Fruit fly (Drosophila melanogaster) whole organism, embryonic: ENCODE data around the gene vers.

ENCODE experiments used
- CG10366 ChIP-seq: fragments of 200-800 bp; sonication (Bioruptor generic); IDR thresholded peaks from 2 replicates; pipeline ENCODE4 v1.3.6; 2022; ENCODE audit warnings: missing biosample characterization, missing genetic modification characterization
- CG11398 ChIP-seq: fragments of 200-800 bp; sonication (Bioruptor generic); optimal IDR thresholded peaks from 2 replicates; lab custom pipeline; 2016; ENCODE audit warnings: missing biosample characterization, missing genetic modification characterization
- CG12071 ChIP-seq: fragments of 200-800 bp; sonication (Bioruptor generic); optimal IDR thresholded peaks from 3 replicates; lab custom pipeline; 2018; ENCODE audit warnings: missing biosample characterization, mild to moderate bottlenecking, missing genetic modification characterization
- CG12219 ChIP-seq: fragments of 200-800 bp; sonication (Bioruptor generic); optimal IDR thresholded peaks from 3 replicates; lab custom pipeline; 2018; ENCODE audit warnings: missing biosample characterization, mild to moderate bottlenecking, missing genetic modification characterization
- CG12299 ChIP-seq: fragments of 200-800 bp; sonication (Bioruptor generic); optimal IDR thresholded peaks from 2 replicates; lab custom pipeline; 2018; ENCODE audit warnings: missing biosample characterization, mild to moderate bottlenecking, missing genetic modification characterization
- CG13123 ChIP-seq: fragments of 200-800 bp; sonication (Bioruptor generic); optimal IDR thresholded peaks from 2 replicates; lab custom pipeline; 2016; ENCODE audit warnings: missing biosample characterization, missing genetic modification characterization
- CG1647 ChIP-seq: fragments of 200-800 bp; sonication (Bioruptor generic); optimal IDR thresholded peaks from 3 replicates; lab custom pipeline; 2016; ENCODE audit warnings: missing biosample characterization, missing genetic modification characterization
- CG16815 ChIP-seq: fragments of 200-800 bp; sonication (Bioruptor generic); optimal IDR thresholded peaks from 3 replicates; lab custom pipeline; 2017; ENCODE audit warnings: missing biosample characterization, mild to moderate bottlenecking, missing genetic modification characterization
- CG18619 ChIP-seq: fragments of 200-800 bp; sonication (Bioruptor generic); optimal IDR thresholded peaks from 3 replicates; lab custom pipeline; 2017; ENCODE audit warnings: missing biosample characterization, mild to moderate bottlenecking, missing genetic modification characterization
- CG2129 ChIP-seq: fragments of 200-800 bp; sonication (Bioruptor generic); IDR thresholded peaks from 2 replicates; pipeline ENCODE4 v1.3.6; 2022; ENCODE audit warnings: missing biosample characterization, missing genetic modification characterization; ENCODE audit not compliant: partially characterized antibody
- CG2875 ChIP-seq: fragments of 200-800 bp; sonication (Bioruptor generic); optimal IDR thresholded peaks from 2 replicates; lab custom pipeline; 2017; ENCODE audit warnings: missing biosample characterization, mild to moderate bottlenecking, missing genetic modification characterization, missing genetic modification reagents
- CG4328 ChIP-seq: fragments of 200-800 bp; sonication (Bioruptor generic); optimal IDR thresholded peaks from 3 replicates; lab custom pipeline; 2017; ENCODE audit warnings: missing biosample characterization, missing genetic modification reagents, missing genetic modification characterization
- CG4360 ChIP-seq: fragments of 200-800 bp; sonication (Bioruptor generic); IDR thresholded peaks from 2 replicates; pipeline ENCODE4 v1.3.6; 2022; ENCODE audit warnings: missing biosample characterization, missing genetic modification characterization
- CG43689 ChIP-seq: fragments of 200-800 bp; sonication (Bioruptor generic); IDR thresholded peaks from 2 replicates; pipeline ENCODE4 v1.3.6; 2022; ENCODE audit warnings: missing biosample characterization, missing genetic modification characterization
- CG5245 ChIP-seq: fragments of 200-800 bp; sonication (Bioruptor generic); optimal IDR thresholded peaks from 3 replicates; lab custom pipeline; 2016; ENCODE audit warnings: missing biosample characterization, missing genetic modification characterization
- CG6854 ChIP-seq: fragments of 200-800 bp; sonication (Bioruptor generic); optimal IDR thresholded peaks from 3 replicates; lab custom pipeline; 2017; ENCODE audit warnings: missing biosample characterization, mild to moderate bottlenecking, missing genetic modification characterization
- CG7839 ChIP-seq: fragments of 200-800 bp; sonication (Bioruptor generic); optimal IDR thresholded peaks from 3 replicates; lab custom pipeline; 2018; ENCODE audit warnings: missing biosample characterization, mild to moderate bottlenecking, missing genetic modification characterization, moderate library complexity
- CG8290 ChIP-seq, 3 experiments: fragments of 200-800 bp; sonication (Bioruptor generic); optimal IDR thresholded peaks; 2 replicates each; lab custom pipeline; 2016 to 2019; ENCODE audit warnings: missing biosample characterization in 3 of 3, missing genetic modification characterization in 3 of 3, mild to moderate bottlenecking in 2 of 3, moderate library complexity in 1 of 3
- CG8765 ChIP-seq: fragments of 200-800 bp; sonication (Bioruptor generic); IDR thresholded peaks from 2 replicates; pipeline ENCODE4 v1.3.6; 2022; ENCODE audit warnings: missing biosample characterization, missing genetic modification characterization
- CG9876 ChIP-seq: fragments of 200-800 bp; sonication (Bioruptor generic); optimal IDR thresholded peaks from 2 replicates; lab custom pipeline; 2016; ENCODE audit warnings: missing biosample characterization, missing genetic modification characterization
- CG9932 ChIP-seq: fragments of 200-800 bp; sonication (Bioruptor generic); IDR thresholded peaks from 2 replicates; pipeline ENCODE4 v1.3.6; 2022; ENCODE audit warnings: missing biosample characterization, missing genetic modification characterization
- CoRest ChIP-seq: fragments of 200-800 bp; sonication (Bioruptor generic); optimal IDR thresholded peaks from 3 replicates; lab custom pipeline; 2018; ENCODE audit warnings: missing biosample characterization, mild to moderate bottlenecking, missing genetic modification characterization, moderate library complexity
- D ChIP-seq, 2 experiments: fragments of 200-800 bp in 1 of 2; fragments of >200 bp in 1 of 2; sonication (Bioruptor generic) in 1 of 2; optimal IDR thresholded peaks; 2 replicates in 1 of 2; 3 replicates in 1 of 2; lab custom pipeline; 2017; ENCODE audit warnings: mild to moderate bottlenecking in 1 of 2, missing biosample characterization in 1 of 2, missing genetic modification characterization in 1 of 2, missing genetic modification reagents in 1 of 2
- Dad ChIP-seq: fragments of 200-800 bp; sonication (Bioruptor generic); optimal IDR thresholded peaks from 3 replicates; lab custom pipeline; 2016; ENCODE audit warnings: missing biosample characterization, missing genetic modification characterization
- Dbx ChIP-seq: fragments of 200-800 bp; sonication (Bioruptor generic); IDR thresholded peaks from 3 replicates; pipeline ENCODE4 v1.3.6; 2022; ENCODE audit warnings: missing biosample characterization, missing genetic modification characterization
- Fer1 ChIP-seq: fragments of 200-800 bp; sonication (Bioruptor generic); optimal IDR thresholded peaks from 2 replicates; lab custom pipeline; 2017; ENCODE audit warnings: missing biosample characterization, mild to moderate bottlenecking, missing genetic modification characterization
- HLH4C ChIP-seq: fragments of 200-800 bp; sonication (Bioruptor generic); IDR thresholded peaks from 3 replicates; pipeline ENCODE4 v1.3.6; 2022; ENCODE audit warnings: missing biosample characterization, missing genetic modification characterization; ENCODE audit not compliant: partially characterized antibody
- Hand ChIP-seq: fragments of 200-800 bp; sonication (Bioruptor generic); optimal IDR thresholded peaks from 2 replicates; lab custom pipeline; 2017; ENCODE audit warnings: mild to moderate bottlenecking, missing biosample characterization, missing genetic modification reagents, missing genetic modification characterization
- HmgD ChIP-seq: fragments of 200-800 bp; sonication (Bioruptor generic); optimal IDR thresholded peaks from 3 replicates; lab custom pipeline; 2016; ENCODE audit warnings: missing biosample characterization, missing genetic modification characterization
- Hr51 ChIP-seq, 2 experiments: fragments of 200-800 bp; sonication (Bioruptor generic); optimal IDR thresholded peaks; 2 replicates in 1 of 2; 3 replicates in 1 of 2; lab custom pipeline; 2016 to 2018; ENCODE audit warnings: missing biosample characterization in 2 of 2, missing genetic modification characterization in 2 of 2, mild to moderate bottlenecking in 1 of 2, moderate library complexity in 1 of 2
- Lhr ChIP-seq: fragments of 200-800 bp; sonication (Bioruptor generic); optimal IDR thresholded peaks from 3 replicates; lab custom pipeline; 2017; ENCODE audit warnings: mild to moderate bottlenecking, missing biosample characterization, missing genetic modification reagents, missing genetic modification characterization
- Lim3 ChIP-seq: fragments of 200-800 bp; sonication (Bioruptor generic); IDR thresholded peaks from 2 replicates; pipeline ENCODE4 v1.3.6; 2022; ENCODE audit warnings: missing biosample characterization, missing genetic modification characterization
- Mad ChIP-seq: fragments of 200-800 bp; sonication (Bioruptor generic); optimal IDR thresholded peaks from 2 replicates; lab custom pipeline; 2016; ENCODE audit warnings: missing biosample characterization, missing genetic modification characterization
- Pdp1 ChIP-seq, 2 experiments: fragments of 200-800 bp; sonication (Bioruptor generic); optimal IDR thresholded peaks; 3 replicates each; lab custom pipeline; 2016; ENCODE audit warnings: missing biosample characterization in 2 of 2, missing genetic modification characterization in 2 of 2, mild to moderate bottlenecking in 1 of 2, moderate library complexity in 1 of 2
- Sin3A ChIP-seq: fragments of >200 bp; optimal IDR thresholded peaks from 2 replicates; lab custom pipeline; 2018
- Ssrp ChIP-seq: fragments of 200-800 bp; sonication (Bioruptor generic); optimal IDR thresholded peaks from 2 replicates; lab custom pipeline; 2018; ENCODE audit warnings: missing biosample characterization, mild to moderate bottlenecking, missing genetic modification characterization, moderate library complexity
- Tbp ChIP-seq: fragments of >200 bp; optimal IDR thresholded peaks from 2 replicates; lab custom pipeline; 2018; ENCODE audit warnings: missing biosample characterization, missing genetic modification characterization
- ab ChIP-seq: fragments of 200-800 bp; sonication (Bioruptor generic); optimal IDR thresholded peaks from 2 replicates; lab custom pipeline; 2016; ENCODE audit warnings: missing biosample characterization, missing genetic modification characterization
- ara ChIP-seq: fragments of 200-800 bp; sonication (Bioruptor generic); IDR thresholded peaks from 2 replicates; pipeline ENCODE4 v1.3.6; 2022; ENCODE audit warnings: missing biosample characterization, missing genetic modification characterization
- dmrt99B ChIP-seq: fragments of 200-800 bp; sonication (Bioruptor generic); optimal IDR thresholded peaks from 2 replicates; lab custom pipeline; 2018; ENCODE audit warnings: missing biosample characterization, mild to moderate bottlenecking, missing genetic modification characterization, moderate library complexity
- kni ChIP-seq: fragments of 200-800 bp; sonication (Bioruptor generic); optimal IDR thresholded peaks from 3 replicates; lab custom pipeline; 2017; ENCODE audit warnings: mild to moderate bottlenecking, missing biosample characterization, missing genetic modification reagents, missing genetic modification characterization
- nmo ChIP-seq: fragments of 200-800 bp; sonication (Bioruptor generic); optimal IDR thresholded peaks from 2 replicates; lab custom pipeline; 2018; ENCODE audit warnings: missing biosample characterization, mild to moderate bottlenecking, missing genetic modification characterization, moderate library complexity
- pum ChIP-seq: fragments of 200-800 bp; sonication (Bioruptor generic); optimal IDR thresholded peaks from 2 replicates; lab custom pipeline; 2016; ENCODE audit warnings: missing biosample characterization, missing genetic modification characterization
- scrt ChIP-seq: fragments of 200-800 bp; sonication (Bioruptor generic); optimal IDR thresholded peaks from 2 replicates; lab custom pipeline; 2018; ENCODE audit warnings: missing biosample characterization, mild to moderate bottlenecking, missing genetic modification characterization, moderate library complexity
- trh ChIP-seq: fragments of 200-800 bp; sonication (Bioruptor generic); optimal IDR thresholded peaks from 2 replicates; lab custom pipeline; 2016; ENCODE audit warnings: missing biosample characterization, missing genetic modification characterization
- wdn ChIP-seq: fragments of 200-800 bp; sonication (Bioruptor generic); IDR thresholded peaks from 2 replicates; pipeline ENCODE4 v1.3.6; 2022; ENCODE audit warnings: missing biosample characterization, missing genetic modification characterization
- wek ChIP-seq: fragments of 200-800 bp; sonication (Bioruptor generic); optimal IDR thresholded peaks from 3 replicates; lab custom pipeline; 2018; ENCODE audit warnings: missing biosample characterization, mild to moderate bottlenecking, missing genetic modification characterization, moderate library complexity

vers gene

dm6 chr3L:12090898-12091685 is 24.8 kb upstream of the vers start (continued):
- TF ChIP-seq CG8290 (GFP tag; optimal IDR thresholded peaks at IDR 0.05; lab: Kevin White, UChicago) (no peak), CG8290 (tag; optimal IDR thresholded peaks at IDR 0.05; lab: Kevin White, UChicago) (peak in 1 of 2 experiments; percentile 36), CG18619 (peak; percentile 63), trh (GFP tag; lab: Kevin White, UChicago) (peak; percentile 40), CG1647 (GFP tag; lab: Kevin White, UChicago) (peak; percentile 29), CG9932 (GFP tag; lab: Robert Waterston, UW) (peak; percentile 82), CG11398 (GFP tag; lab: Kevin White, UChicago) (peak; percentile 15), D (optimal IDR thresholded peaks at IDR 0.05; lab: Kevin White, UChicago) (no peak), D (GFP tag; optimal IDR thresholded peaks at IDR 0.05; lab: Kevin White, UChicago) (no peak), Tbp (GFP tag; lab: Kevin White, UChicago) (no peak), HLH4C (no peak), CG13123 (GFP tag; lab: Kevin White, UChicago) (no peak), CG6854 (GFP tag; lab: Kevin White, UChicago) (peak; percentile 13), CG5245 (GFP tag; lab: Kevin White, UChicago) (peak; percentile 44), Lhr (GFP tag; lab: Kevin White, UChicago) (no peak), CG4328 (GFP tag; lab: Kevin White, UChicago) (no peak), Sin3A (lab: Kevin White, UChicago) (no peak), nmo (GFP tag; lab: Kevin White, UChicago) (peak; percentile 59), CG8765 (GFP tag; lab: Robert Waterston, UW) (no peak), CoRest (tag; lab: Kevin White, UChicago) (peak; percentile 80), HmgD (GFP tag; lab: Kevin White, UChicago) (no peak), CG43689 (GFP tag; lab: Robert Waterston, UW) (peak; percentile 46; the same call in 1 of the 2 replicates), Dbx (GFP tag; lab: Robert Waterston, UW) (peak; percentile 55; the same call in 1 of the 3 replicates), ab (GFP tag; lab: Kevin White, UChicago) (peak; percentile 8), Dad (GFP tag; lab: Kevin White, UChicago) (no peak), CG2875 (GFP tag; lab: Kevin White, UChicago) (no peak), scrt (GFP tag; lab: Kevin White, UChicago) (peak; percentile 51), CG9876 (no peak), pum (GFP tag; lab: Kevin White, UChicago) (no peak), CG12071 (peak; percentile 32), kni (GFP tag; lab: Kevin White, UChicago) (no peak), Lim3 (no peak), Fer1 (GFP tag; lab: Kevin White, UChicago) (peak; percentile 65), CG4360 (GFP tag; lab: Robert Waterston, UW) (no peak), Hand (GFP tag; lab: Kevin White, UChicago) (peak; percentile 43), CG7839 (peak; percentile 77), dmrt99B (tag; lab: Kevin White, UChicago) (peak; percentile 78), CG12219 (GFP tag; lab: Kevin White, UChicago) (peak; percentile 50), ara (0 out of 2 replicates have a peak, but pooled peaks have one; percentile 8), wek (GFP tag; lab: Kevin White, UChicago) (peak; percentile 55), Ssrp (peak; percentile 10), CG2129 (GFP tag; lab: Robert Waterston, UW) (no peak), wdn (peak; percentile 23; the same call in 1 of the 2 replicates), CG10366 (GFP tag; lab: Robert Waterston, UW) (no peak; the same call in 1 of the 2 replicates), CG12299 (tag; lab: Kevin White, UChicago) (no peak), Pdp1 (GFP tag; optimal IDR thresholded peaks at IDR 0.05; lab: Kevin White, UChicago) (peak; percentile 33 to 45), Mad (peak; percentile 43), Hr51 (GFP tag; optimal IDR thresholded peaks at IDR 0.05; lab: Kevin White, UChicago) (peak in 1 of 2 experiments; percentile 83), CG16815 (GFP tag; lab: Kevin White, UChicago) (peak; percentile 7)
